Worm (Caenorhabditis elegans) whole organism, L1 larva: Measurements from ENCODE around the gene mpk-1.

Source experiments
- elt-2 ChIP-seq: sonication (generic microtip); optimal IDR thresholded peaks from 2 replicates; lab custom pipeline; 2016; ENCODE audit warnings: missing genetic modification characterization, mild to moderate bottlenecking, inconsistent platforms, missing compliant biosample characterization, missing genetic modification reagents
- fos-1 ChIP-seq: fragments of 150-350 bp; optimal IDR thresholded peaks from 2 replicates; lab custom pipeline; 2014; ENCODE audit warnings: missing biosample characterization, missing genetic modification characterization
- lin-13 ChIP-seq: fragments of 150-350 bp; optimal IDR thresholded peaks from 2 replicates; lab custom pipeline; 2014; ENCODE audit warnings: missing biosample characterization, missing genetic modification reagents, missing genetic modification characterization
- mep-1 ChIP-seq: fragments of 150-350 bp; optimal IDR thresholded peaks from 2 replicates; lab custom pipeline; 2014; ENCODE audit warnings: missing biosample characterization, missing genetic modification characterization
- nhr-76 ChIP-seq: sonication (generic microtip); optimal IDR thresholded peaks from 2 replicates; lab custom pipeline; 2017; ENCODE audit warnings: missing biosample characterization, missing genetic modification characterization
- rnt-1 ChIP-seq: sonication (generic microtip); optimal IDR thresholded peaks from 2 replicates; lab custom pipeline; 2016; ENCODE audit warnings: mild to moderate bottlenecking, missing genetic modification characterization, moderate library complexity, missing compliant biosample characterization
- snpc-4 ChIP-seq: fragments of 150-350 bp; optimal IDR thresholded peaks from 2 replicates; lab custom pipeline; 2014; ENCODE audit warnings: missing biosample characterization, missing genetic modification characterization
- sptf-1 ChIP-seq: fragments of 150-350 bp; optimal IDR thresholded peaks from 2 replicates; lab custom pipeline; 2014; ENCODE audit warnings: missing biosample characterization, missing genetic modification characterization
- unc-62 ChIP-seq: fragments of 150-350 bp; optimal IDR thresholded peaks from 2 replicates; lab custom pipeline; 2014; ENCODE audit warnings: missing biosample characterization, missing genetic modification reagents, missing genetic modification characterization
- unc-86 ChIP-seq: sonication (generic microtip); optimal IDR thresholded peaks from 2 replicates; lab custom pipeline; 2016; ENCODE audit warnings: missing genetic modification characterization, missing compliant biosample characterization
- zag-1 ChIP-seq: fragments of 150-350 bp; optimal IDR thresholded peaks from 2 replicates; lab custom pipeline; 2014; ENCODE audit warnings: missing biosample characterization, missing genetic modification characterization
- ztf-11 ChIP-seq, 2 experiments: sonication (generic microtip); optimal IDR thresholded peaks; 2 replicates each; lab custom pipeline; 2016 to 2017; ENCODE audit warnings: missing genetic modification characterization in 2 of 2, missing biosample characterization in 1 of 2, missing compliant biosample characterization in 1 of 2

- TF ChIP-seq sptf-1 (no peak), unc-86 (tag; lab: Kevin White, UChicago) (no peak), lin-13 (GFP tag; lab: Kevin White, UChicago) (no peak), fos-1 (tag; lab: Kevin White, UChicago) (no peak), ztf-11 (tag; optimal IDR thresholded peaks at IDR 0.05; lab: Kevin White, UChicago) (no peak), mep-1 (no peak), elt-2 (no peak), unc-62 (GFP tag; lab: Kevin White, UChicago) (no peak), nhr-76 (tag; lab: Kevin White, UChicago) (no peak), zag-1 (tag; lab: Kevin White, UChicago) (no peak), snpc-4 (tag; lab: Kevin White, UChicago) (no peak), rnt-1 (tag; lab: Kevin White, UChicago) (no peak)
Measured at ce11 chrIII:4208210-4208609, 19.7 kb downstream of the mpk-1 start.
